Worm (Caenorhabditis elegans) whole organism, young adult: Measurements from ENCODE around the gene W07B8.4.

ENCODE experiments used
- B0261.1 ChIP-seq: sonication (generic microtip); optimal IDR thresholded peaks from 2 replicates; lab custom pipeline; 2016; ENCODE audit warnings: mild to moderate bottlenecking, missing genetic modification characterization, moderate library complexity, missing compliant biosample characterization
- C06A6.2 ChIP-seq: fragments of 200-800 bp; sonication (Bioruptor generic); conservative IDR thresholded peaks from 2 replicates; pipeline ENCODE4 v1.3.6; 2022; ENCODE audit warnings: missing genetic modification characterization, missing compliant biosample characterization
- C17E4.6 ChIP-seq: fragments of 200-800 bp; sonication (Bioruptor generic); IDR thresholded peaks from 2 replicates; pipeline ENCODE4 v1.3.6; 2022; ENCODE audit warnings: missing genetic modification reagents, missing genetic modification characterization, missing compliant biosample characterization
- F55B11.4 ChIP-seq: sonication (generic microtip); optimal IDR thresholded peaks from 2 replicates; lab custom pipeline; 2016; ENCODE audit warnings: missing compliant biosample characterization, missing genetic modification characterization, borderline replicate concordance; ENCODE audit not compliant: insufficient read depth
- K12H6.12 ChIP-seq: fragments of 200-800 bp; sonication (Bioruptor generic); optimal IDR thresholded peaks from 2 replicates; lab custom pipeline; 2018; ENCODE audit warnings: mild to moderate bottlenecking, missing genetic modification characterization, missing compliant biosample characterization
- T26A5.8 ChIP-seq: sonication (generic microtip); optimal IDR thresholded peaks from 2 replicates; lab custom pipeline; 2016; ENCODE audit warnings: missing genetic modification characterization, missing compliant biosample characterization
- aptf-2 ChIP-seq: fragments of 200-800 bp; sonication (Bioruptor generic); conservative IDR thresholded peaks from 2 replicates; pipeline ENCODE4 v1.3.6; 2022; ENCODE audit warnings: missing genetic modification reagents, missing genetic modification characterization, missing compliant biosample characterization
- aptf-3 ChIP-seq: fragments of 200-800 bp; sonication (Bioruptor generic); IDR thresholded peaks from 2 replicates; pipeline ENCODE4 v1.3.6; 2022; ENCODE audit warnings: missing genetic modification characterization, missing compliant biosample characterization
- attf-3 ChIP-seq: fragments of 200-800 bp; sonication (Bioruptor generic); conservative IDR thresholded peaks from 2 replicates; pipeline ENCODE4 v1.3.6; 2022; ENCODE audit warnings: missing genetic modification reagents, missing genetic modification characterization, missing compliant biosample characterization
- attf-5 ChIP-seq: fragments of 200-800 bp; sonication (Bioruptor generic); optimal IDR thresholded peaks from 2 replicates; lab custom pipeline; 2018; ENCODE audit warnings: mild to moderate bottlenecking, missing genetic modification characterization, missing compliant biosample characterization
- bed-1 ChIP-seq: fragments of 200-800 bp; sonication (Bioruptor generic); IDR thresholded peaks from 2 replicates; pipeline ENCODE4 v1.3.6; 2022; ENCODE audit warnings: missing genetic modification reagents, missing genetic modification characterization, missing compliant biosample characterization
- ceh-40 ChIP-seq: fragments of 200-800 bp; sonication (Bioruptor generic); IDR thresholded peaks from 2 replicates; pipeline ENCODE4 v1.3.6; 2022; ENCODE audit warnings: missing genetic modification characterization, missing compliant biosample characterization
- chd-7 ChIP-seq: sonication (generic microtip); optimal IDR thresholded peaks from 2 replicates; lab custom pipeline; 2016; ENCODE audit warnings: mild to moderate bottlenecking, missing genetic modification characterization, moderate library complexity, missing compliant biosample characterization
- egl-18 ChIP-seq: fragments of 200-800 bp; sonication (Bioruptor generic); IDR thresholded peaks from 2 replicates; pipeline ENCODE4 v1.3.6; 2022; ENCODE audit warnings: missing genetic modification reagents, missing genetic modification characterization, missing compliant biosample characterization
- fkh-3 ChIP-seq: sonication (generic microtip); optimal IDR thresholded peaks from 2 replicates; lab custom pipeline; 2016; ENCODE audit warnings: mild to moderate bottlenecking, missing genetic modification characterization, missing compliant biosample characterization
- hlh-26 ChIP-seq: fragments of 200-800 bp; sonication (Bioruptor generic); conservative IDR thresholded peaks from 2 replicates; pipeline ENCODE4 v1.3.6; 2022; ENCODE audit warnings: missing genetic modification reagents, missing genetic modification characterization, missing compliant biosample characterization
- hmg-1.2 ChIP-seq: fragments of 200-800 bp; sonication (Bioruptor generic); IDR thresholded peaks from 2 replicates; pipeline ENCODE4 v1.3.6; 2022; ENCODE audit warnings: missing genetic modification reagents, missing genetic modification characterization, missing compliant biosample characterization
- hmg-20 ChIP-seq: fragments of 200-800 bp; sonication (Bioruptor generic); IDR thresholded peaks from 2 replicates; pipeline ENCODE4 v1.3.6; 2022; ENCODE audit warnings: missing genetic modification reagents, missing genetic modification characterization, missing compliant biosample characterization
- hsf-1 ChIP-seq: fragments of 200-800 bp; sonication (Bioruptor generic); IDR thresholded peaks from 2 replicates; pipeline ENCODE4 v1.3.6; 2022; ENCODE audit warnings: missing genetic modification reagents, missing genetic modification characterization, missing compliant biosample characterization
- let-607 ChIP-seq, 2 experiments: fragments of 200-800 bp in 1 of 2; sonication (Bioruptor generic) in 1 of 2; sonication (generic microtip) in 1 of 2; optimal IDR thresholded peaks; 2 replicates each; lab custom pipeline; 2016 to 2018; ENCODE audit warnings: mild to moderate bottlenecking in 2 of 2, missing compliant biosample characterization in 2 of 2, missing genetic modification characterization in 2 of 2, moderate library complexity in 2 of 2, missing genotype in 1 of 2
- lin-40 ChIP-seq: sonication (generic microtip); optimal IDR thresholded peaks from 2 replicates; lab custom pipeline; 2016; ENCODE audit warnings: missing genetic modification characterization, mild to moderate bottlenecking, missing compliant biosample characterization, missing genotype, missing genetic modification reagents
- lsy-27 ChIP-seq: sonication (generic microtip); optimal IDR thresholded peaks from 2 replicates; lab custom pipeline; 2017; ENCODE audit warnings: missing genetic modification characterization, mild to moderate bottlenecking, missing compliant biosample characterization, antibody characterized with exemption, missing genotype, borderline replicate concordance; ENCODE audit not compliant: insufficient read depth
- mes-4 ChIP-seq: sonication (generic microtip); optimal IDR thresholded peaks from 2 replicates; lab custom pipeline; 2016; ENCODE audit warnings: missing genotype, missing genetic modification characterization, missing compliant biosample characterization
- nfya-1 ChIP-seq: sonication (generic microtip); optimal IDR thresholded peaks from 2 replicates; lab custom pipeline; 2017; ENCODE audit warnings: antibody characterized with exemption, missing compliant biosample characterization, missing genetic modification characterization, borderline replicate concordance; ENCODE audit not compliant: insufficient read depth
- nfya-2 ChIP-seq: fragments of 200-800 bp; sonication (Bioruptor generic); IDR thresholded peaks from 2 replicates; pipeline ENCODE4 v1.3.6; 2022; ENCODE audit warnings: missing genetic modification reagents, missing genetic modification characterization, missing compliant biosample characterization
- nhr-27 ChIP-seq: fragments of 200-800 bp; sonication (Bioruptor generic); optimal IDR thresholded peaks from 2 replicates; lab custom pipeline; 2018; ENCODE audit warnings: mild to moderate bottlenecking, missing genetic modification characterization, moderate library complexity, missing compliant biosample characterization
- rcor-1 ChIP-seq: fragments of 200-800 bp; sonication (Bioruptor generic); IDR thresholded peaks from 2 replicates; pipeline ENCODE4 v1.3.6; 2022; ENCODE audit warnings: missing genetic modification reagents, missing genetic modification characterization, missing compliant biosample characterization
- rec-8 ChIP-seq, 2 experiments: sonication (generic microtip); optimal IDR thresholded peaks; 2 replicates each; lab custom pipeline; 2016; ENCODE audit warnings: mild to moderate bottlenecking in 2 of 2, missing genetic modification characterization in 2 of 2, missing genetic modification reagents in 2 of 2, missing genotype in 2 of 2, missing biosample characterization in 1 of 2, missing compliant biosample characterization in 1 of 2, moderate library complexity in 1 of 2
- snpc-1.3 ChIP-seq: sonication (generic microtip); optimal IDR thresholded peaks from 2 replicates; lab custom pipeline; 2017; ENCODE audit warnings: missing genetic modification characterization, mild to moderate bottlenecking, missing compliant biosample characterization, antibody characterized with exemption, moderate library complexity, missing genotype, missing genetic modification reagents; ENCODE audit not compliant: insufficient read depth
- somi-1 ChIP-seq: fragments of 200-800 bp; sonication (Bioruptor generic); optimal IDR thresholded peaks from 2 replicates; lab custom pipeline; 2018; ENCODE audit warnings: mild to moderate bottlenecking, missing genetic modification characterization, missing compliant biosample characterization
- unc-130 ChIP-seq: sonication (generic microtip); optimal IDR thresholded peaks from 2 replicates; lab custom pipeline; 2016; ENCODE audit warnings: missing genetic modification reagents, missing genetic modification characterization, missing compliant biosample characterization
- xnd-1 ChIP-seq: sonication (generic microtip); optimal IDR thresholded peaks from 2 replicates; lab custom pipeline; 2016; ENCODE audit warnings: missing genotype, missing genetic modification reagents, missing genetic modification characterization, missing compliant biosample characterization
- zfh-2 ChIP-seq: fragments of 200-800 bp; sonication (Bioruptor generic); conservative IDR thresholded peaks from 2 replicates; pipeline ENCODE4 v1.3.6; 2022; ENCODE audit warnings: missing genetic modification reagents, missing genetic modification characterization, missing compliant biosample characterization
- ztf-26 ChIP-seq: sonication (generic microtip); optimal IDR thresholded peaks from 2 replicates; lab custom pipeline; 2017; ENCODE audit warnings: missing genetic modification characterization, missing compliant biosample characterization
- ztf-3 ChIP-seq: fragments of 200-800 bp; sonication (Bioruptor generic); optimal IDR thresholded peaks from 2 replicates; lab custom pipeline; 2018; ENCODE audit warnings: mild to moderate bottlenecking, missing genetic modification characterization, missing compliant biosample characterization
- ztf-6 ChIP-seq: fragments of 200-800 bp; sonication (Bioruptor generic); IDR thresholded peaks from 2 replicates; pipeline ENCODE4 v1.3.6; 2022; ENCODE audit warnings: missing genetic modification reagents, missing genetic modification characterization, missing compliant biosample characterization

W07B8.4 gene

ce11 chrV:1087983-1088382, 43.7 kb downstream of the W07B8.4 start, which contains the start of gene clec-203:
clec-203 (plus strand) TSS chrV:1088283.
- no peak for TF ChIP-seq T26A5.8 (tag; lab: Kevin White, UChicago)
- no peak for TF ChIP-seq aptf-2
- no peak for TF ChIP-seq egl-18 (GFP tag; lab: Robert Waterston, UW)
- no peak for TF ChIP-seq snpc-1.3 (tag; lab: Kevin White, UChicago)
- TF ChIP-seq chd-7: no peak
- TF ChIP-seq rcor-1 (GFP tag; lab: Robert Waterston, UW): no peak
- no peak for TF ChIP-seq somi-1 (GFP tag; lab: Kevin White, UChicago)
- TF ChIP-seq F55B11.4 (tag; lab: Kevin White, UChicago): no peak
- no peak for TF ChIP-seq ztf-3 (GFP tag; lab: Kevin White, UChicago)
- TF ChIP-seq nfya-2 (GFP tag; lab: Robert Waterston, UW): no peak
- no peak for TF ChIP-seq lsy-27 (tag; lab: Kevin White, UChicago)
- TF ChIP-seq attf-3 (GFP tag; lab: Robert Waterston, UW): no peak
- no peak for TF ChIP-seq fkh-3 (tag; lab: Kevin White, UChicago)
- no peak for TF ChIP-seq xnd-1 (tag; lab: Kevin White, UChicago)
- TF ChIP-seq bed-1 (GFP tag; lab: Robert Waterston, UW): no peak
- no peak for TF ChIP-seq ztf-6 (GFP tag; lab: Robert Waterston, UW)
- no peak for TF ChIP-seq ceh-40
- TF ChIP-seq C06A6.2 (GFP tag; lab: Robert Waterston, UW): no peak
- TF ChIP-seq attf-5 (GFP tag; lab: Kevin White, UChicago): no peak
- TF ChIP-seq K12H6.12 (tag; lab: Kevin White, UChicago): no peak

DNA sequence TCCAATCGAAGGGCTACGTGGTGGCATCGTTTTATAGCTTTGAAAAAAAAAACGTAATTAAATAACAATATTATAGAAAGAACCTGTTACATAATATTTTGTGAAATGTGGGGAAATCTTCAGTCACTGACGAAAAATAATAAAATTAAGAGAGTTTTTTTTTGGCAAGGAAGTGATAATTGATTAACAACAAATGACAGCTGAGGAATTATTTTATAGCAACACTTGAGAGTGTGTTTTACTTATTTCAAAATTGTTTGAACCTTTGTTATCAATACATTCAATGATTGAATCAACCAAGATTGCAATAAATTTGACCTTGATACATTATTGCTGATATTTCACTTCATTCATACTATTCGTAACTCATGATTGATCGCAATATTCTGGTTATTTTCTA, 47.7 kb downstream of the W07B8.4 start, which contains the start of gene Y50D4B.6:
Gene Y50D4B.6 (plus strand): TSS at position 301 of the 400 bp plus-strand sequence.
- TF ChIP-seq rec-8 (tag; optimal IDR thresholded peaks at IDR 0.05; lab: Kevin White, UChicago) (no peak), B0261.1 (tag; lab: Kevin White, UChicago) (no peak), nfya-1 (tag; lab: Kevin White, UChicago) (no peak), mes-4 (tag; lab: Kevin White, UChicago) (no peak), let-607 (tag; optimal IDR thresholded peaks at IDR 0.05; lab: Kevin White, UChicago) (no peak), hsf-1 (GFP tag; lab: Robert Waterston, UW) (no peak), ztf-26 (tag; lab: Kevin White, UChicago) (no peak), hmg-20 (GFP tag; lab: Robert Waterston, UW) (no peak), aptf-3 (GFP tag; lab: Robert Waterston, UW) (no peak), lin-40 (tag; lab: Kevin White, UChicago) (no peak), unc-130 (GFP tag; lab: Kevin White, UChicago) (no peak), xnd-1 (tag; lab: Kevin White, UChicago) (no peak), nhr-27 (no peak), hlh-26 (GFP tag; lab: Robert Waterston, UW) (no peak), C17E4.6 (GFP tag; lab: Robert Waterston, UW) (no peak), zfh-2 (no peak), hmg-1.2 (no peak)
